Worm (Caenorhabditis elegans) whole organism, young adult: ENCODE results near the gene flp-32.

Source experiments
- B0261.1 ChIP-seq: sonication (generic microtip); optimal IDR thresholded peaks from 2 replicates; lab custom pipeline; 2016; ENCODE audit warnings: mild to moderate bottlenecking, missing genetic modification characterization, moderate library complexity, missing compliant biosample characterization
- F23B12.7 ChIP-seq: sonication (generic microtip); optimal IDR thresholded peaks from 2 replicates; lab custom pipeline; 2017; ENCODE audit warnings: missing genetic modification characterization, mild to moderate bottlenecking, missing compliant biosample characterization, antibody characterized with exemption, moderate library complexity; ENCODE audit not compliant: insufficient read depth
- madf-6 ChIP-seq: fragments of 200-800 bp; sonication (Bioruptor generic); IDR thresholded peaks from 2 replicates; pipeline ENCODE4 v1.3.6; 2022; ENCODE audit warnings: missing genetic modification reagents, missing genetic modification characterization, missing compliant biosample characterization

ce11 chrX:15477309-15477708, 43.7 kb downstream of the flp-32 start, which contains the start of gene exc-1:
- TF ChIP-seq B0261.1 (no peak), F23B12.7 (tag; lab: Kevin White, UChicago) (no peak), madf-6 (GFP tag; lab: Robert Waterston, UW) (no peak)
